Fruit fly (Drosophila melanogaster) whole organism, embryonic: ENCODE results near the gene Osi2.

Experiments used
- Antp ChIP-seq: fragments of 200-800 bp; sonication (Bioruptor generic); optimal IDR thresholded peaks from 3 replicates; lab custom pipeline; 2016; ENCODE audit warnings: missing biosample characterization, missing genetic modification characterization
- CG10209 ChIP-seq: fragments of 200-800 bp; sonication (Bioruptor generic); optimal IDR thresholded peaks from 3 replicates; lab custom pipeline; 2017; ENCODE audit warnings: missing biosample characterization, mild to moderate bottlenecking, missing genetic modification characterization, missing genetic modification reagents
- CG1024 ChIP-seq: fragments of 200-800 bp; sonication (Bioruptor generic); IDR thresholded peaks from 2 replicates; pipeline ENCODE4 v1.3.6; 2022; ENCODE audit warnings: missing biosample characterization, missing genetic modification characterization
- CG11456 ChIP-seq: fragments of 200-800 bp; sonication (Bioruptor generic); IDR thresholded peaks from 3 replicates; pipeline ENCODE4 v1.3.6; 2022; ENCODE audit warnings: missing biosample characterization, missing genetic modification characterization
- CG12071 ChIP-seq: fragments of 200-800 bp; sonication (Bioruptor generic); optimal IDR thresholded peaks from 3 replicates; lab custom pipeline; 2018; ENCODE audit warnings: missing biosample characterization, mild to moderate bottlenecking, missing genetic modification characterization
- CG12104 ChIP-seq: fragments of 200-800 bp; sonication (Bioruptor generic); optimal IDR thresholded peaks from 3 replicates; lab custom pipeline; 2016; ENCODE audit warnings: missing biosample characterization, missing genetic modification characterization
- CG12219 ChIP-seq: fragments of 200-800 bp; sonication (Bioruptor generic); optimal IDR thresholded peaks from 3 replicates; lab custom pipeline; 2018; ENCODE audit warnings: missing biosample characterization, mild to moderate bottlenecking, missing genetic modification characterization
- CG14667 ChIP-seq: fragments of 200-800 bp; sonication (Bioruptor generic); IDR thresholded peaks from 2 replicates; pipeline ENCODE4 v1.3.6; 2022; ENCODE audit warnings: missing biosample characterization, missing genetic modification characterization
- CG15073 ChIP-seq: fragments of 200-800 bp; sonication (Bioruptor generic); optimal IDR thresholded peaks from 2 replicates; lab custom pipeline; 2016; ENCODE audit warnings: missing biosample characterization, missing genetic modification characterization
- CG15696 ChIP-seq: fragments of 200-800 bp; sonication (Bioruptor generic); optimal IDR thresholded peaks from 2 replicates; lab custom pipeline; 2019; ENCODE audit warnings: missing biosample characterization, mild to moderate bottlenecking, missing genetic modification characterization, moderate library complexity
- CG1647 ChIP-seq: fragments of 200-800 bp; sonication (Bioruptor generic); optimal IDR thresholded peaks from 3 replicates; lab custom pipeline; 2016; ENCODE audit warnings: missing biosample characterization, missing genetic modification characterization
- CG17361 ChIP-seq: fragments of 200-800 bp; sonication (Bioruptor generic); IDR thresholded peaks from 3 replicates; pipeline ENCODE4 v1.3.6; 2022; ENCODE audit warnings: missing biosample characterization, missing genetic modification characterization
- CG18011 ChIP-seq: fragments of 200-800 bp; sonication (Bioruptor generic); optimal IDR thresholded peaks from 2 replicates; lab custom pipeline; 2017; ENCODE audit warnings: missing biosample characterization, missing genetic modification characterization, mild to moderate bottlenecking, moderate library complexity, missing genotype
- CG2116 ChIP-seq: fragments of 200-800 bp; sonication (Bioruptor generic); optimal IDR thresholded peaks from 3 replicates; lab custom pipeline; 2018; ENCODE audit warnings: missing biosample characterization, mild to moderate bottlenecking, missing genetic modification characterization
- CG2199 ChIP-seq: fragments of 200-800 bp; sonication (Bioruptor generic); IDR thresholded peaks from 3 replicates; pipeline ENCODE4 v1.3.6; 2022; ENCODE audit warnings: missing biosample characterization, missing genetic modification characterization
- CG31365 ChIP-seq: fragments of 200-800 bp; sonication (Bioruptor generic); optimal IDR thresholded peaks from 2 replicates; lab custom pipeline; 2018; ENCODE audit warnings: missing biosample characterization, mild to moderate bottlenecking, missing genetic modification characterization
- CG31388 ChIP-seq: fragments of 200-800 bp; sonication (Bioruptor generic); optimal IDR thresholded peaks from 2 replicates; lab custom pipeline; 2016; ENCODE audit warnings: missing biosample characterization, missing genetic modification characterization
- CG34224 ChIP-seq: fragments of 200-800 bp; sonication (Bioruptor generic); IDR thresholded peaks from 3 replicates; pipeline ENCODE4 v1.3.6; 2022; ENCODE audit warnings: missing biosample characterization, missing genetic modification characterization; ENCODE audit not compliant: partially characterized antibody
- CG6689 ChIP-seq: fragments of 200-800 bp; sonication (Bioruptor generic); IDR thresholded peaks from 2 replicates; pipeline ENCODE4 v1.3.6; 2022; ENCODE audit warnings: missing biosample characterization, missing genetic modification characterization
- CG6791 ChIP-seq: fragments of 200-800 bp; sonication (Bioruptor generic); IDR thresholded peaks from 3 replicates; pipeline ENCODE4 v1.3.6; 2022; ENCODE audit warnings: missing biosample characterization, missing genetic modification characterization; ENCODE audit not compliant: partially characterized antibody
- CG7745 ChIP-seq: fragments of 200-800 bp; sonication (Bioruptor generic); optimal IDR thresholded peaks from 2 replicates; lab custom pipeline; 2018; ENCODE audit warnings: missing biosample characterization, mild to moderate bottlenecking, missing genetic modification characterization, moderate library complexity
- CG8290 ChIP-seq, 3 experiments: fragments of 200-800 bp; sonication (Bioruptor generic); optimal IDR thresholded peaks; 2 replicates each; lab custom pipeline; 2016 to 2019; ENCODE audit warnings: missing biosample characterization in 3 of 3, missing genetic modification characterization in 3 of 3, mild to moderate bottlenecking in 2 of 3, moderate library complexity in 1 of 3
- CG9215 ChIP-seq: fragments of 200-800 bp; sonication (Bioruptor generic); IDR thresholded peaks from 2 replicates; pipeline ENCODE4 v1.3.6; 2022; ENCODE audit warnings: missing biosample characterization, missing genetic modification characterization
- Chrac-16 ChIP-seq: fragments of 200-800 bp; sonication (Bioruptor generic); optimal IDR thresholded peaks from 3 replicates; lab custom pipeline; 2016; ENCODE audit warnings: missing biosample characterization, missing genetic modification characterization
- D19A ChIP-seq: fragments of 200-800 bp; optimal IDR thresholded peaks from 3 replicates; lab custom pipeline; 2019; ENCODE audit warnings: missing biosample characterization, mild to moderate bottlenecking, missing genetic modification characterization, moderate library complexity
- Dip3 ChIP-seq: fragments of 200-800 bp; sonication (Bioruptor generic); optimal IDR thresholded peaks from 3 replicates; lab custom pipeline; 2016; ENCODE audit warnings: missing biosample characterization, missing genetic modification characterization
- Meics ChIP-seq: fragments of 200-800 bp; sonication (Bioruptor generic); optimal IDR thresholded peaks from 2 replicates; lab custom pipeline; 2017; ENCODE audit warnings: missing biosample characterization, mild to moderate bottlenecking, missing genetic modification characterization
- NFAT ChIP-seq: fragments of 200-800 bp; sonication (Bioruptor generic); IDR thresholded peaks from 2 replicates; pipeline ENCODE4 v1.3.6; 2022; ENCODE audit warnings: missing biosample characterization, missing genetic modification characterization
- Ssrp ChIP-seq: fragments of 200-800 bp; sonication (Bioruptor generic); optimal IDR thresholded peaks from 2 replicates; lab custom pipeline; 2018; ENCODE audit warnings: missing biosample characterization, mild to moderate bottlenecking, missing genetic modification characterization, moderate library complexity
- Xrp1 ChIP-seq: fragments of 200-800 bp; sonication (Bioruptor generic); IDR thresholded peaks from 2 replicates; pipeline ENCODE4 v1.3.6; 2022; ENCODE audit warnings: missing biosample characterization, missing genetic modification characterization
- bab2 ChIP-seq: fragments of 200-800 bp; sonication (Bioruptor generic); optimal IDR thresholded peaks from 2 replicates; lab custom pipeline; 2016; ENCODE audit warnings: missing biosample characterization, missing genetic modification characterization
- bigmax ChIP-seq: fragments of 200-800 bp; sonication (Bioruptor generic); optimal IDR thresholded peaks from 2 replicates; lab custom pipeline; 2018; ENCODE audit warnings: missing biosample characterization, mild to moderate bottlenecking, missing genetic modification characterization
- btn ChIP-seq: fragments of 200-800 bp; sonication (Bioruptor generic); optimal IDR thresholded peaks from 2 replicates; lab custom pipeline; 2016; ENCODE audit warnings: missing biosample characterization, missing genetic modification characterization
- fd64A ChIP-seq: fragments of 200-800 bp; sonication (Bioruptor generic); optimal IDR thresholded peaks from 3 replicates; lab custom pipeline; 2018; ENCODE audit warnings: missing biosample characterization, mild to moderate bottlenecking, missing genetic modification characterization
- gce ChIP-seq: fragments of 200-800 bp; sonication (Bioruptor generic); IDR thresholded peaks from 3 replicates; pipeline ENCODE4 v1.3.6; 2022; ENCODE audit warnings: missing biosample characterization, missing genetic modification characterization
- gcm ChIP-seq: fragments of 200-800 bp; sonication (Bioruptor generic); optimal IDR thresholded peaks from 2 replicates; lab custom pipeline; 2019; ENCODE audit warnings: missing biosample characterization, mild to moderate bottlenecking, missing genetic modification characterization, moderate library complexity
- gsb-n ChIP-seq: fragments of 200-800 bp; sonication (Bioruptor generic); optimal IDR thresholded peaks from 3 replicates; lab custom pipeline; 2018; ENCODE audit warnings: missing biosample characterization, mild to moderate bottlenecking, missing genetic modification characterization
- gt ChIP-seq: fragments of 200-800 bp; sonication (Bioruptor generic); IDR thresholded peaks from 2 replicates; pipeline ENCODE4 v1.3.6; 2022; ENCODE audit warnings: missing biosample characterization, missing genetic modification characterization
- lab ChIP-seq: fragments of 200-800 bp; sonication (Bioruptor generic); optimal IDR thresholded peaks from 3 replicates; lab custom pipeline; 2017; ENCODE audit warnings: missing biosample characterization, missing genetic modification characterization, mild to moderate bottlenecking, moderate library complexity, missing genetic modification reagents
- lmd ChIP-seq: fragments of 200-800 bp; sonication (Bioruptor generic); IDR thresholded peaks from 2 replicates; pipeline ENCODE4 v1.3.6; 2022; ENCODE audit warnings: missing biosample characterization, missing genetic modification characterization
- pita ChIP-seq: fragments of 200-800 bp; sonication (Bioruptor generic); optimal IDR thresholded peaks from 2 replicates; lab custom pipeline; 2017; ENCODE audit warnings: missing biosample characterization, mild to moderate bottlenecking, missing genetic modification characterization
- psq ChIP-seq: fragments of 200-800 bp; sonication (Bioruptor generic); optimal IDR thresholded peaks from 2 replicates; lab custom pipeline; 2017; ENCODE audit warnings: missing biosample characterization, missing genetic modification characterization
- row ChIP-seq: fragments of 200-800 bp; sonication (Bioruptor generic); IDR thresholded peaks from 3 replicates; pipeline ENCODE4 v1.3.6; 2022; ENCODE audit warnings: missing biosample characterization, missing genetic modification characterization
- seq ChIP-seq: fragments of 200-800 bp; sonication (Bioruptor generic); IDR thresholded peaks from 2 replicates; pipeline ENCODE4 v1.3.6; 2022; ENCODE audit warnings: missing biosample characterization, missing genetic modification characterization
- sisA ChIP-seq: fragments of 200-800 bp; sonication (Bioruptor generic); IDR thresholded peaks from 2 replicates; pipeline ENCODE4 v1.3.6; 2022; ENCODE audit warnings: missing biosample characterization, missing genetic modification characterization
- tap ChIP-seq: fragments of 200-800 bp; optimal IDR thresholded peaks from 3 replicates; lab custom pipeline; 2019; ENCODE audit warnings: missing biosample characterization, mild to moderate bottlenecking, missing genetic modification characterization, moderate library complexity
- tgo ChIP-seq: fragments of 200-800 bp; sonication (Bioruptor generic); IDR thresholded peaks from 3 replicates; pipeline ENCODE4 v1.3.6; 2022; ENCODE audit warnings: missing biosample characterization, missing genetic modification characterization
- tin ChIP-seq: fragments of 200-800 bp; sonication (Bioruptor generic); optimal IDR thresholded peaks from 3 replicates; lab custom pipeline; 2016; ENCODE audit warnings: missing biosample characterization, missing genetic modification characterization
- tio ChIP-seq: fragments of 200-800 bp; sonication (Bioruptor generic); optimal IDR thresholded peaks from 2 replicates; lab custom pipeline; 2017; ENCODE audit warnings: missing biosample characterization, missing genetic modification characterization, inconsistent platforms
- tup ChIP-seq: fragments of 200-800 bp; sonication (Bioruptor generic); optimal IDR thresholded peaks from 2 replicates; lab custom pipeline; 2016; ENCODE audit warnings: missing biosample characterization, mild to moderate bottlenecking, missing genetic modification characterization, moderate library complexity
- z ChIP-seq: fragments of 200-800 bp; sonication (Bioruptor generic); IDR thresholded peaks from 3 replicates; pipeline ENCODE4 v1.3.6; 2022; ENCODE audit warnings: missing biosample characterization, missing genetic modification characterization
- zen2 ChIP-seq: fragments of 200-800 bp; sonication (Bioruptor generic); IDR thresholded peaks from 3 replicates; pipeline ENCODE4 v1.3.6; 2022; ENCODE audit warnings: missing biosample characterization, missing genetic modification characterization; ENCODE audit not compliant: partially characterized antibody

Gene Osi2

dm6 chr3R:6203000-6203399 lies 6.2 kb upstream of the Osi2 start (continued):
- TF ChIP-seq gcm (no peak), CG9215 (GFP tag; lab: Robert Waterston, UW) (no peak), CG18011 (GFP tag; lab: Kevin White, UChicago) (no peak), tap (no peak), lab (GFP tag; lab: Kevin White, UChicago) (peak; percentile 21), tgo (GFP tag; lab: Robert Waterston, UW) (no peak), psq (GFP tag; lab: Kevin White, UChicago) (no peak), row (GFP tag; lab: Robert Waterston, UW) (no peak), seq (GFP tag; lab: Robert Waterston, UW) (no peak), Chrac-16 (no peak), CG1024 (GFP tag; lab: Robert Waterston, UW) (no peak), Meics (GFP tag; lab: Kevin White, UChicago) (no peak), gce (GFP tag; lab: Robert Waterston, UW) (0 out of 3 replicates have a peak, but pooled peaks have one; percentile 24), Xrp1 (GFP tag; lab: Robert Waterston, UW) (0 out of 2 replicates have a peak, but pooled peaks have one; percentile 19), CG15696 (no peak), D19A (no peak), bab2 (GFP tag; lab: Kevin White, UChicago) (no peak), tup (GFP tag; lab: Kevin White, UChicago) (no peak), lmd (GFP tag; lab: Robert Waterston, UW) (no peak), zen2 (no peak), Ssrp (tag; lab: Kevin White, UChicago) (no peak), CG17361 (no peak), tin (no peak), CG2116 (GFP tag; lab: Kevin White, UChicago) (no peak), CG1647 (GFP tag; lab: Kevin White, UChicago) (no peak), CG15073 (GFP tag; lab: Kevin White, UChicago) (no peak), sisA (GFP tag; lab: Robert Waterston, UW) (peak; percentile 19; the same call in 1 of the 2 replicates), CG12219 (GFP tag; lab: Kevin White, UChicago) (no peak), pita (GFP tag; lab: Kevin White, UChicago) (no peak), btn (no peak), CG12104 (no peak), CG10209 (no peak), CG31365 (tag; lab: Kevin White, UChicago) (peak; percentile 9), Dip3 (GFP tag; lab: Kevin White, UChicago) (no peak), gt (no peak), NFAT (no peak), CG11456 (GFP tag; lab: Robert Waterston, UW) (no peak), CG7745 (tag; lab: Kevin White, UChicago) (no peak), z (GFP tag; lab: Robert Waterston, UW) (no peak), bigmax (GFP tag; lab: Kevin White, UChicago) (no peak), tio (GFP tag; lab: Kevin White, UChicago) (no peak), CG2199 (GFP tag; lab: Robert Waterston, UW) (0 out of 3 replicates have a peak, but pooled peaks have one; percentile 21), fd64A (GFP tag; lab: Kevin White, UChicago) (no peak), CG8290 (GFP tag; optimal IDR thresholded peaks at IDR 0.05; lab: Kevin White, UChicago) (no peak), CG8290 (tag; optimal IDR thresholded peaks at IDR 0.05; lab: Kevin White, UChicago) (peak in 1 of 2 experiments; percentile 15), CG6791 (GFP tag; lab: Robert Waterston, UW) (no peak), CG31388 (GFP tag; lab: Kevin White, UChicago) (no peak), CG12071 (GFP tag; lab: Kevin White, UChicago) (peak; percentile 44), CG6689 (GFP tag; lab: Robert Waterston, UW) (no peak), gsb-n (tag; lab: Kevin White, UChicago) (no peak), CG34224 (GFP tag; lab: Robert Waterston, UW) (no peak), Antp (GFP tag; lab: Kevin White, UChicago) (no peak), CG14667 (no peak)
